Worm (Caenorhabditis elegans) whole organism, mixed stage, embryonic: ENCODE measurements around the gene timp-1.

Experiments used
- bed-3 ChIP-seq: fragments of 200-800 bp; sonication (Bioruptor generic); optimal IDR thresholded peaks from 3 replicates; lab custom pipeline; 2018; ENCODE audit warnings: mild to moderate bottlenecking, missing genetic modification characterization, moderate library complexity, missing compliant biosample characterization
- elt-1 ChIP-seq: sonication (generic microtip); optimal IDR thresholded peaks from 2 replicates; lab custom pipeline; 2017; ENCODE audit warnings: missing genetic modification characterization, mild to moderate bottlenecking, missing compliant biosample characterization, antibody characterized with exemption, moderate library complexity, borderline replicate concordance; ENCODE audit not compliant: insufficient read depth
- lin-13 ChIP-seq: fragments of 150-350 bp; optimal IDR thresholded peaks from 2 replicates; lab custom pipeline; 2014; ENCODE audit warnings: missing biosample characterization, missing genetic modification characterization
- mls-2 ChIP-seq: sonication (generic microtip); optimal IDR thresholded peaks from 2 replicates; lab custom pipeline; 2016; ENCODE audit warnings: mild to moderate bottlenecking, missing genetic modification characterization, moderate library complexity, missing compliant biosample characterization
- nhr-12 ChIP-seq: fragments of 150-350 bp; optimal IDR thresholded peaks from 2 replicates; lab custom pipeline; 2014; ENCODE audit warnings: missing biosample characterization, missing genetic modification characterization
- nhr-237 ChIP-seq: fragments of 150-350 bp; optimal IDR thresholded peaks from 2 replicates; lab custom pipeline; 2014; ENCODE audit warnings: missing biosample characterization, missing genetic modification characterization
- nhr-76 ChIP-seq: sonication (generic microtip); optimal IDR thresholded peaks from 2 replicates; lab custom pipeline; 2017; ENCODE audit warnings: missing biosample characterization, missing genetic modification characterization
- snpc-4 ChIP-seq: fragments of 150-350 bp; optimal IDR thresholded peaks from 2 replicates; lab custom pipeline; 2014; ENCODE audit warnings: missing biosample characterization, missing genetic modification characterization
- sptf-1 ChIP-seq: sonication (generic microtip); optimal IDR thresholded peaks from 2 replicates; lab custom pipeline; 2017; ENCODE audit warnings: mild to moderate bottlenecking, missing genetic modification characterization, moderate library complexity, missing compliant biosample characterization
- tbx-8 ChIP-seq: fragments of 200-800 bp; sonication (Bioruptor generic); optimal IDR thresholded peaks from 2 replicates; lab custom pipeline; 2018; ENCODE audit warnings: mild to moderate bottlenecking, missing genetic modification characterization, moderate library complexity, missing compliant biosample characterization
- unc-120 ChIP-seq: sonication (generic microtip); optimal IDR thresholded peaks from 2 replicates; lab custom pipeline; 2017; ENCODE audit warnings: missing genetic modification characterization, missing compliant biosample characterization; ENCODE audit not compliant: poor library complexity, severe bottlenecking
- unc-62 ChIP-seq: fragments of 150-350 bp; optimal IDR thresholded peaks from 2 replicates; lab custom pipeline; 2014; ENCODE audit warnings: missing biosample characterization, missing genetic modification reagents, missing genetic modification characterization
- ztf-11 ChIP-seq: fragments of 150-350 bp; optimal IDR thresholded peaks from 2 replicates; lab custom pipeline; 2014; ENCODE audit warnings: missing biosample characterization, missing genetic modification characterization

DNA sequence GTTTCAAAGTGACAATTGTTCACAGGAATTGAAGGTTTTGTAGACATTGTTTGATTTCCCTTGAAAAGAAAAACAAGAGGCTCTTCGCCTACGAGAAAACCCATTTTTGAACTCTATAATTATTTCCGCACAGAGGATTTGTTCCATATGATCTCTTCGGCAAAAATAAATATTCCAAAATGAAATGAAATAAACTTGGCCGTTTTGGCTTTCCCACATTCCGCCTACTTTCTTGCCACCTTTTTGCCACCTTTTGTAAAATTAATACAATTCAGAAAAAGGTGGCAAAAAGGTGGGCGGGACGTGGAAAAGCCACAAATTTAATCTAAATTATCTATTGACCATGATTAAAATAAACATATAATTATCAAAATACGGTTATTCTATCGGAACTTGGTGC lies 18.6 kb upstream of the timp-1 start, which contains the start of gene F20D6.15:
- TF ChIP-seq snpc-4 = no peak
- TF ChIP-seq unc-62 (GFP tag; lab: Kevin White, UChicago) = no peak
- TF ChIP-seq ztf-11 (tag; lab: Kevin White, UChicago) = no peak
- no peak for TF ChIP-seq tbx-8
- TF ChIP-seq bed-3 = no peak
- TF ChIP-seq unc-120 (tag; lab: Kevin White, UChicago) = no peak
- no peak for TF ChIP-seq nhr-237 (tag; lab: Kevin White, UChicago)
- no peak for TF ChIP-seq sptf-1 (tag; lab: Kevin White, UChicago)
- TF ChIP-seq mls-2 (tag; lab: Kevin White, UChicago) = no peak
- TF ChIP-seq nhr-76 (tag; lab: Kevin White, UChicago) = no peak
- TF ChIP-seq elt-1 (tag; lab: Kevin White, UChicago) = no peak
- TF ChIP-seq lin-13 (tag; lab: Kevin White, UChicago) = no peak
- no peak for TF ChIP-seq nhr-12 (tag; lab: Kevin White, UChicago)
